Worm (Caenorhabditis elegans) whole organism, L3 larva: ENCODE measurements around the gene kvs-1.

Experiments
- ceh-82 ChIP-seq: fragments of 150-350 bp; optimal IDR thresholded peaks from 2 replicates; lab custom pipeline; 2014; ENCODE audit warnings: missing biosample characterization, missing genetic modification characterization
- daf-12 ChIP-seq: fragments of 150-350 bp; optimal IDR thresholded peaks from 2 replicates; lab custom pipeline; 2014; ENCODE audit warnings: missing biosample characterization, missing genetic modification reagents, missing genetic modification characterization

DNA sequence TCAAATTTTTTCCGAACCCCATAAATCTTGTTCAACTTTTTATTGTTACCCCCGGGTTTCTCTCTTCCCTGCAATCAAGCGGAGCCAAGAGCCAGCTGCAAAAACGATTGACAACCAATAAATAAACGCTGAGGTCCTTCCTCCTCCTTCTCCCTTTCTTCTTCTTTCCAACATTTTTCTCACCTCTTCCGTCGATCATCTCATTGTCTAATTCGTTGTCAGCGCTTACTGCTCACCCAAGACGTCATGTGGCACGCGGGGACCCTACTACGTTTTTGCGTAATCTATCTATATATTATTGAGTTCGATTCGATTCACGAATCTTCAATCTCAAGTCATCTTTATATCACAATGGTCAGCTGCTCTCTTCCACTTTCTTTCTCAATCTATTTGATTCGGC is 8.5 kb upstream of the kvs-1 start:
- TF ChIP-seq ceh-82 (no peak), daf-12 (tag; lab: Kevin White, UChicago) (no peak)
